Fruit fly (Drosophila melanogaster) whole organism, embryonic: ENCODE data around the gene Pex2.

Source experiments
- CG16779 ChIP-seq: fragments of 200-800 bp; sonication (Bioruptor generic); IDR thresholded peaks from 2 replicates; pipeline ENCODE4 v1.3.6; 2022; ENCODE audit warnings: missing biosample characterization, missing genetic modification characterization
- CG3065 ChIP-seq: fragments of 200-800 bp; sonication (Bioruptor generic); optimal IDR thresholded peaks from 2 replicates; lab custom pipeline; 2016; ENCODE audit warnings: missing biosample characterization, missing genetic modification characterization
- Hmr ChIP-seq: fragments of 200-800 bp; sonication (Bioruptor generic); optimal IDR thresholded peaks from 3 replicates; lab custom pipeline; 2017; ENCODE audit warnings: mild to moderate bottlenecking, missing biosample characterization, missing genetic modification reagents, missing genetic modification characterization
- MBD-R2 ChIP-seq: fragments of 200-800 bp; sonication (Bioruptor generic); IDR thresholded peaks from 2 replicates; pipeline ENCODE4 v1.3.6; 2022; ENCODE audit warnings: missing biosample characterization, missing genetic modification characterization
- Max ChIP-seq: fragments of 200-800 bp; sonication (Bioruptor generic); optimal IDR thresholded peaks from 2 replicates; lab custom pipeline; 2016; ENCODE audit warnings: missing biosample characterization, mild to moderate bottlenecking, missing genetic modification characterization
- bowl ChIP-seq: fragments of 200-800 bp; sonication (Bioruptor generic); IDR thresholded peaks from 2 replicates; pipeline ENCODE4 v1.3.6; 2022; ENCODE audit warnings: missing biosample characterization, missing genetic modification characterization
- cad ChIP-seq: fragments of >200 bp; optimal IDR thresholded peaks from 2 replicates; lab custom pipeline; 2017; ENCODE audit warnings: missing biosample characterization, missing genetic modification characterization
- gt ChIP-seq: fragments of 200-800 bp; sonication (Bioruptor generic); IDR thresholded peaks from 2 replicates; pipeline ENCODE4 v1.3.6; 2022; ENCODE audit warnings: missing biosample characterization, missing genetic modification characterization
- jumu ChIP-seq: fragments of 200-800 bp; sonication (Bioruptor generic); optimal IDR thresholded peaks from 3 replicates; lab custom pipeline; 2016; ENCODE audit warnings: missing biosample characterization, missing genetic modification characterization
- pros ChIP-seq: fragments of 200-800 bp; sonication (Bioruptor generic); optimal IDR thresholded peaks from 3 replicates; lab custom pipeline; 2019; ENCODE audit warnings: missing biosample characterization, mild to moderate bottlenecking, missing genetic modification characterization, moderate library complexity
- ranshi ChIP-seq: fragments of 200-800 bp; sonication (Bioruptor generic); IDR thresholded peaks from 2 replicates; pipeline ENCODE4 v1.3.6; 2022; ENCODE audit warnings: missing biosample characterization, missing genetic modification characterization
- tna ChIP-seq: fragments of 200-800 bp; sonication (Bioruptor generic); IDR thresholded peaks from 2 replicates; pipeline ENCODE4 v1.3.6; 2022; ENCODE audit warnings: missing biosample characterization, missing genetic modification characterization; ENCODE audit not compliant: partially characterized antibody

DNA sequence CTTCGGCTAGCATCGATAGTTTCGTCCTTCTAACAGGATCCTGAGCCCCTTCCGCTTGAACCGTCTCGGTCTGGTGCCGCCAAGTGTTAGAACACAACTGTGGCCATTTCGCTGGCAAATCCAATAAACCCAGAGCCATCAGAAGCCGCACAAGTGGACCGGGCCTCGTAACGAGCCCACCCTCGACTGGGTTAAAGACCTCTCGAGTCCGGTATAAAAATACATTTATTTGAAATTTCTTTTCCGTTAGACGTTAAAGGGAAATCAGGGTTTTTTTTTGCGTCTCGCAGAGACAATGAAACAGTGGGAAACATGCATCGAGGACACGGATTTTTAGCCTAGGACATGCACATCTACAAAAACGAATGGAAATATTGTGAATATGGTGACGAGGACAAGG is 17.3 kb downstream of the Pex2 start, which contains the start of gene Culd:
- TF ChIP-seq tna (no peak), CG3065 (GFP tag; lab: Kevin White, UChicago) (no peak), CG16779 (no peak), Max (GFP tag; lab: Kevin White, UChicago) (no peak), cad (GFP tag; lab: Kevin White, UChicago) (no peak), bowl (GFP tag; lab: Robert Waterston, UW) (no peak), MBD-R2 (GFP tag; lab: Robert Waterston, UW) (no peak), pros (GFP tag; lab: Kevin White, UChicago) (no peak), Hmr (GFP tag; lab: Kevin White, UChicago) (no peak), jumu (GFP tag; lab: Kevin White, UChicago) (no peak), gt (GFP tag; lab: Robert Waterston, UW) (no peak), ranshi (GFP tag; lab: Robert Waterston, UW) (no peak)
